Worm (Caenorhabditis elegans): ENCODE data around the gene metl-13.

metl-13 gene

DNA sequence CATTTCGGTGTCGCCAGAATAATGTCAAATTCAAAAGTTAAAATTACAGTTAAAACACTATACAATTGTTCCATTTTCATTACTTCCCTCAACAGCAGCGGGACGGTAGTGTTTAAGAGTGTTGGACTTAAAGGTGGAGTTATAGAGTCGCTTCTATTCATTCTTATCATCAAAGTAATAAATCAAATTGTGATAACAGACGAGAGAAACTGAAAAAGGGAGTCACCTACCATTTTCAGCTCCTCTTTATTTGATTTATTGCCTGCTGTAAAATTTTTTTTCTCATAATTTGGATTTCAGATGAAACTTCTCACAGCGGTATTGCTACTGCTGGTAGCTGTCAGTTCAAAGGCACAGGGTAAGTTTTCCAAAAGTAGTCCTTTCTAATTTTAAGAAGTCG lies 5.0 kb downstream of the metl-13 start, which contains the start of gene C01B10.6:
Gene C01B10.6 (plus strand): TSS at position 301 of the 400 bp plus-strand sequence.
- TF ChIP-seq fos-1 (tag; optimal IDR thresholded peaks at IDR 0.05) (peak; percentile 4), elt-1 (tag; optimal IDR thresholded peaks at IDR 0.05) (no peak)

DNA sequence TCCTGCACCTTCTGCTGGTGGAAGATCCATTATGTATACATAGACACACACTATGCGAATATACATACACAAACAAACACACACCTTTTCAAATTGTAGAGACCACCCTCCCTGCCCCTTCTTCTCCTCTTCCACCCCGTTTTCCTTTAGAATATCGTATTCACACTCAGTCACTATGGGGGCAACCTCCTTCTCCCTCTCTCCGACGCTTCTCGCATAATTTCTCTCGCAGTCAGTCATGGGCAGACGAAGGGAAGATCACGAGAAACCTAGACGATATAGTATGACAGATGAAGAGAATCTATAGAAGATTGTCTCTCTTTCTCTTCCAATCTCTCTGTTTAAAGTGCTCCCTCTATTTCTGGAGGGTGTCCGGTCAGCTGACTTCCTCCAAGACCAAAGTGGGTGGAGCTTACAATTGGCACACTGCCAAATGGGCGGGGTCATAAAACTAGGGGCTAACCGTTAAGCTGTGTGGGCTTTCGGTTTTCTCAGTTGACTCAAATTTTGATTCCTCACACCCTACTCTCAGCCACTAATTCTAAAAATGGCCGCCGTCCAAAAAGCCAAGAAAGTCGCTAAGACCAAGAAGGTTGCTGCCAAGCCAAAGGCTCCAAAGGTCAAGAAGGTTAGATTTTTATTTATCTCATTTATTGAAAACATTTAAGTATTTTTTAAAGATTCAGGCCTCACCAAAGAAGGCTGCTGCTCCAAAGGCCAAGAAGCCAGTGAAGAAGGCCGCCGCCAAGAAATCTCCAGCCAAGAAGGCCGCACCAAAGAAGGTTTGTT lies 11.2 kb downstream of the metl-13 start, which contains the start of gene hil-7:
Gene hil-7 (plus strand): TSS at position 446 of the 789 bp plus-strand sequence.
- TF ChIP-seq elt-1 (tag; optimal IDR thresholded peaks at IDR 0.05) (no peak), sma-9 (GFP tag; optimal IDR thresholded peaks at IDR 0.05) (peak; percentile 57), sma-9 (tag; optimal IDR thresholded peaks at IDR 0.05) (no peak), nhr-25 (tag; optimal IDR thresholded peaks at IDR 0.05) (no peak), nhr-77 (tag; optimal IDR thresholded peaks at IDR 0.05) (no peak), alr-1 (tag; optimal IDR thresholded peaks at IDR 0.05) (no peak), ZK546.5 (tag; optimal IDR thresholded peaks at IDR 0.05) (no peak), unc-62 (GFP tag; optimal IDR thresholded peaks at IDR 0.05) (no peak), skn-1 (tag; optimal IDR thresholded peaks at IDR 0.05) (no peak), unc-39 (tag; optimal IDR thresholded peaks at IDR 0.05) (no peak), elt-3 (tag; optimal IDR thresholded peaks at IDR 0.05) (no peak), nhr-21 (tag; optimal IDR thresholded peaks at IDR 0.05) (no peak), mab-5 (tag; optimal IDR thresholded peaks at IDR 0.05) (peak; percentile 68), ztf-11 (tag; optimal IDR thresholded peaks at IDR 0.05) (no peak), Y55F3AM.14 (GFP tag; optimal IDR thresholded peaks at IDR 0.05) (no peak), C34F6.9 (tag; optimal IDR thresholded peaks at IDR 0.05) (peak; percentile 89), aly-2 (tag; optimal IDR thresholded peaks at IDR 0.05) (no peak), nhr-237 (tag; optimal IDR thresholded peaks at IDR 0.05) (no peak), nhr-10 (tag; optimal IDR thresholded peaks at IDR 0.05) (no peak), peb-1 (tag; optimal IDR thresholded peaks at IDR 0.05) (no peak), dmd-4 (tag; optimal IDR thresholded peaks at IDR 0.05) (no peak), mdl-1 (tag; optimal IDR thresholded peaks at IDR 0.05) (no peak), nhr-6 (tag; optimal IDR thresholded peaks at IDR 0.05) (peak; percentile 31), nhr-12 (tag; optimal IDR thresholded peaks at IDR 0.05) (no peak), ama-1 (optimal IDR thresholded peaks at IDR 0.05) (no peak), lin-11 (tag; optimal IDR thresholded peaks at IDR 0.05) (no peak), nhr-129 (tag; optimal IDR thresholded peaks at IDR 0.05) (peak; percentile 83), ceh-82 (tag; optimal IDR thresholded peaks at IDR 0.05) (no peak), fos-1 (tag; optimal IDR thresholded peaks at IDR 0.05) (no peak), nhr-11 (tag; optimal IDR thresholded peaks at IDR 0.05) (no peak), mbf-1 (tag; optimal IDR thresholded peaks at IDR 0.05) (no peak), nhr-23 (tag; optimal IDR thresholded peaks at IDR 0.05) (no peak), lin-39 (tag; optimal IDR thresholded peaks at IDR 0.05) (no peak), F13H6.1 (tag; optimal IDR thresholded peaks at IDR 0.05) (peak; percentile 72), ceh-16 (tag; optimal IDR thresholded peaks at IDR 0.05) (no peak), lin-13 (GFP tag; optimal IDR thresholded peaks at IDR 0.05) (peak; percentile 35), zag-1 (tag; optimal IDR thresholded peaks at IDR 0.05) (no peak), sem-4 (tag; optimal IDR thresholded peaks at IDR 0.05) (no peak), blmp-1 (tag; optimal IDR thresholded peaks at IDR 0.05; ENCODE audit: insufficient read depth) (no peak), gmeb-1 (tag; optimal IDR thresholded peaks at IDR 0.05) (peak; percentile 44), snpc-4 (tag; optimal IDR thresholded peaks at IDR 0.05) (no peak), R02D3.7 (tag; optimal IDR thresholded peaks at IDR 0.05) (no peak), ztf-1 (GFP tag; conservative IDR thresholded peaks at IDR 0.05) (no peak), lsy-2 (tag; optimal IDR thresholded peaks at IDR 0.05) (peak in 1 of 2 experiments; percentile 72), egl-27 (tag; optimal IDR thresholded peaks at IDR 0.05) (peak; percentile 40), sma-3 (GFP tag; optimal IDR thresholded peaks at IDR 0.05) (no peak), crh-2 (tag; optimal IDR thresholded peaks at IDR 0.05) (no peak), unc-55 (GFP tag; optimal IDR thresholded peaks at IDR 0.05) (no peak), ztf-4 (tag; optimal IDR thresholded peaks at IDR 0.05) (no peak)
